Fruit fly (Drosophila melanogaster) Kc167 (cell line): Measurements from ENCODE around the gene CG15423.

Experiments used
- Myc ChIP-seq: fragments of >200 bp; optimal IDR thresholded peaks from 2 replicates; lab custom pipeline; 2017; ENCODE audit warnings: missing external identifiers
- Sin3A ChIP-seq: fragments of >200 bp; optimal IDR thresholded peaks from 2 replicates; lab custom pipeline; 2018; ENCODE audit warnings: missing external identifiers
- h ChIP-seq: fragments of >200 bp; optimal IDR thresholded peaks from 3 replicates; lab custom pipeline; 2018; ENCODE audit warnings: missing external identifiers
- insv ChIP-seq: fragments of >200 bp; optimal IDR thresholded peaks from 3 replicates; lab custom pipeline; 2018; ENCODE audit warnings: missing external identifiers
- psq ChIP-seq: fragments of >200 bp; optimal IDR thresholded peaks from 2 replicates; lab custom pipeline; 2017; ENCODE audit warnings: missing external identifiers
- ttk ChIP-seq: sonication (Bioruptor generic); optimal IDR thresholded peaks from 2 replicates; lab custom pipeline; 2017; ENCODE audit warnings: missing external identifiers

DNA sequence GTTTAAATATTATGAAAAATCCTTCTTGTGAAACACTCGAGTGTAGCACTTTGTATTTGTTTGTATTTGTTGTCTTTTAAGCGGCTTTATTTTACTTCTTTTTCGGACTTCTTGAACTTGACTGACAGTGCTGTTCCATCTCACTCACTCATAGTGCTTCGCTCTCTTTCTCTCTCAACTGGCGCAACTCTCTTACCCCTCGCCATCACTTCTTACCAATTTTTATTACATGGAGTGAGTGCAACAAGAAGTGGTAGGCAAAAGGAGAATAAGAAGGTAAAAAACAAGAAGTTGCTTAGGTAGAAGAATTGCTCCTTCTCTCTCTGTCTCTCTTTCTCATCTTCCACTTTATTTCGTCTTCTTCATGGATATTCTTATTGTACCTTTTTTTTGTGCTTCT lies 22.9 kb downstream of the CG15423 start:
- no peak for TF ChIP-seq Sin3A
- no peak for TF ChIP-seq h (lab: Kevin White, UChicago)
- no peak for TF ChIP-seq Myc
- TF ChIP-seq psq (lab: Kevin White, UChicago): no peak
- no peak for TF ChIP-seq insv (lab: Kevin White, UChicago)
- no peak for TF ChIP-seq ttk (lab: Kevin White, UChicago)
